Fruit fly (Drosophila melanogaster) whole organism: ENCODE results near the gene arg.

Experiments
- EcR ChIP-seq, 2 experiments: fragments of >200 bp; optimal IDR thresholded peaks; 2 replicates each; lab custom pipeline; 2017; ENCODE audit warnings: missing biosample characterization in 2 of 2, missing genetic modification characterization in 2 of 2, missing genetic modification reagents in 2 of 2
- usp ChIP-seq: fragments of >200 bp; optimal IDR thresholded peaks from 2 replicates; lab custom pipeline; 2017; ENCODE audit warnings: missing biosample characterization, missing genetic modification characterization, mixed read lengths

- TF ChIP-seq EcR (GFP tag; optimal IDR thresholded peaks at IDR 0.05; lab: Kevin White, UChicago) (no peak), usp (GFP tag; lab: Kevin White, UChicago) (no peak)
These were observed 45.3 kb upstream of the arg start for dm6 chrX:463934-464333.
